Fruit fly (Drosophila melanogaster): Measurements from ENCODE around the gene CG14154.

The CG14154 gene

dm6 chr3L:10641589-10641988 lies at the start of gene CG14154:
Gene CG14154, plus strand, starts transcription at chr3L:10641889.
- no peak for TF ChIP-seq gl (tag; optimal IDR thresholded peaks at IDR 0.05)
- no peak for TF ChIP-seq fd96Ca (GFP tag; IDR thresholded peaks at IDR 0.05)
- TF ChIP-seq CG8301 (tag; optimal IDR thresholded peaks at IDR 0.05): no peak
- TF ChIP-seq CG13204 (GFP tag; optimal IDR thresholded peaks at IDR 0.05): no peak
- TF ChIP-seq CG8159 (tag; optimal IDR thresholded peaks at IDR 0.05): no peak

DNA sequence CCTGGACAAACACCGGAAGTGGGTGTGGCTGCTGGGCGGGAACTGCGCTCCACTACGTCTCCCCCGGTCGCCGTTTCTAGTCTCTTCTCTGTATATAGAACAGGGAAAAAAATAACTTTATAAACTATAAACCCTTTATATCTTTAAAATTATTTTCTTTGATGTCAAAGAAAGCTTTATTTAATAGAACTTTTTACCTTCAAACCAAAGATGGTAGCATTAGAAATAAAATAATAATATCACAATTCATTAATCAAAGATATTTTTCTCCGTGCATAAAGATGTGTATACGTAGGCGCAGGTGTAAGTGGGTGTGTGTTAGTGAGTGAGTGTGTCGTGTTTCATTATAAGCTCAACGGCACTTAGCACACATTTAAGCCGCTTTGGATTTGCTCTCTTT lies 42.2 kb upstream of the CG14154 start:
- TF ChIP-seq CG13204 (GFP tag; optimal IDR thresholded peaks at IDR 0.05) (no peak), CG14655 (GFP tag; optimal IDR thresholded peaks at IDR 0.05) (no peak), CG34367 (tag; optimal IDR thresholded peaks at IDR 0.05) (no peak), Snoo (tag; optimal IDR thresholded peaks at IDR 0.05) (no peak), CG17806 (tag; optimal IDR thresholded peaks at IDR 0.05) (no peak), EcR (GFP tag; optimal IDR thresholded peaks at IDR 0.05) (no peak), CG12605 (GFP tag; IDR thresholded peaks at IDR 0.05) (no peak), CG4496 (GFP tag; IDR thresholded peaks at IDR 0.05) (no peak), CG9948 (tag; optimal IDR thresholded peaks at IDR 0.05) (no peak)

DNA sequence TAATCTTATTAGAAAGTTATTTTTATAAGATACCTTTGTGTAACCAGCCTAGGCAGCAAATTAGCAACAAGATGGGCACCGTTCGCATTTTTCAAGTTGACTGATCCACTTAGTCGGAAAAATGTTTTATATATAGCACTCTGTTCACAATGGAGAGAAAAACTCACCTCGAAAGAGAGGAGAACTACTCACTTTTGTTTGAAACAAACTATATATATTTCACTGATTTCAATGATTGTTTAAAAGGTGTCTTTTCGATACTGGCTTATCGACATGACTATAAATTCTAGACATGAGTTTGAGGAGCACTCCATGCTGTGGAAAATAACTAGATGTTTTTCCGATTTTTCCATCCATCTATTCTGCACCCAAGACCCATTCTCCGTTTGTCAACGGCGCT lies 18.2 kb upstream of the CG14154 start, which contains the start of gene CG42521:
CG42521 (minus strand) TSS at position 101 of the 400 bp plus-strand sequence.
- no peak for TF ChIP-seq fd96Ca (GFP tag; IDR thresholded peaks at IDR 0.05)
- TF ChIP-seq Pif1B (GFP tag; optimal IDR thresholded peaks at IDR 0.05): no peak
- no peak for TF ChIP-seq CG13204 (GFP tag; optimal IDR thresholded peaks at IDR 0.05)
- no peak for TF ChIP-seq CG32121 (GFP tag; IDR thresholded peaks at IDR 0.05)
- TF ChIP-seq CG17806 (tag; optimal IDR thresholded peaks at IDR 0.05): no peak
- TF ChIP-seq CG4496 (GFP tag; IDR thresholded peaks at IDR 0.05): no peak
- no peak for TF ChIP-seq CG10348 (GFP tag; IDR thresholded peaks at IDR 0.05)
- TF ChIP-seq Pif1A (GFP tag; optimal IDR thresholded peaks at IDR 0.05): no peak
- no peak for TF ChIP-seq CG9948 (tag; optimal IDR thresholded peaks at IDR 0.05)
- TF ChIP-seq CG34367 (tag; optimal IDR thresholded peaks at IDR 0.05): no peak
- no peak for TF ChIP-seq Ets98B (GFP tag; IDR thresholded peaks at IDR 0.05)
- TF ChIP-seq rn (GFP tag; IDR thresholded peaks at IDR 0.05): no peak
- no peak for TF ChIP-seq CG12605 (GFP tag; IDR thresholded peaks at IDR 0.05)
- no peak for TF ChIP-seq CG14655 (GFP tag; optimal IDR thresholded peaks at IDR 0.05)
- TF ChIP-seq gl (tag; optimal IDR thresholded peaks at IDR 0.05): no peak
- no peak for TF ChIP-seq CG8301 (tag; optimal IDR thresholded peaks at IDR 0.05)

DNA sequence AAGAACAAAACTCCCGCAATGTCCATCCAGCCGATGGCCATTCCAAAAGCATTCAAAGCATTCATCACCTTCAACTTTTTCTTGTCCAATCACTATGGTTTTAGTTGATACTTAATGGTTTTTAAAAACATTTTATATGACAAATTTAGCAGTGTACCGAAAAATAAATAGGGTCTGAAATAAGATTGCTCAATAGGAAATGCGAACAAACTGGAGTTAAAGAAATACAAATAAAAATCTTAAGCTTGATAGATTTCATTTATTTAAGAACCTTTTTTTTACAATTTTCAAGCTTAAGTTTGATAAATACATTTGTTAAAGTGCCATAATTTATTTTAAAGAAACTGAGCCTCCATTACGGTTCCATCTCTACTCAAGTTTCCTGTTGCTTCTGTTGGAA lies 16.2 kb upstream of the CG14154 start, which contains the start of gene CG43127:
CG43127 (minus strand) TSS at position 101 of the 400 bp plus-strand sequence.
- no peak for TF ChIP-seq fd96Ca (GFP tag; IDR thresholded peaks at IDR 0.05)
- no peak for TF ChIP-seq CG10348 (GFP tag; IDR thresholded peaks at IDR 0.05)
- TF ChIP-seq CG12605 (GFP tag; IDR thresholded peaks at IDR 0.05): no peak
- TF ChIP-seq rn (GFP tag; IDR thresholded peaks at IDR 0.05): no peak
- TF ChIP-seq CG17806 (tag; optimal IDR thresholded peaks at IDR 0.05): no peak
- TF ChIP-seq EcR (GFP tag; optimal IDR thresholded peaks at IDR 0.05): no peak
- no peak for TF ChIP-seq Pif1B (GFP tag; optimal IDR thresholded peaks at IDR 0.05)
- TF ChIP-seq CG9948 (tag; optimal IDR thresholded peaks at IDR 0.05): no peak
- no peak for TF ChIP-seq Ets98B (GFP tag; IDR thresholded peaks at IDR 0.05)

DNA sequence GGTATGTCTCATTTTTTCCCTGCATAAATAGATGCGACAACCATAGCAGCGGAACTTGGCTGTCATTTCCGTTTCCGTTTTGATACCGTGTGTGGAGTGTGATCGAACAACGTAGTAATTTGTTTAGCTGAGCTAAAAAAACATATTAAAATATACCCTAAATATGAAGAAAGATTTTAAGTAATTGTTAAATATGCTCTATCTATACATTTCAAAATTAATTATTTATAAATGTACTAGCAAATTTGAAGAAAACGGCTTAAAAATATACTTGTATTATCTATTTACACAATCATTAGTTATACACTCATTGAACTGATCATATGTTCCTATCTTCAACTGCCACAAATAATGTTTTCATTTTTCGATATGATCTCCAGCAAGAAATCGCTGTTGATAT lies 15.5 kb upstream of the CG14154 start, which contains the start of gene CG34238:
CG34238 (plus strand) TSS at position 301 of the 400 bp plus-strand sequence.
- TF ChIP-seq CG32121 (GFP tag; IDR thresholded peaks at IDR 0.05) (no peak), Ets98B (GFP tag; IDR thresholded peaks at IDR 0.05) (no peak), rn (GFP tag; IDR thresholded peaks at IDR 0.05) (no peak), CG13204 (GFP tag; optimal IDR thresholded peaks at IDR 0.05) (no peak), CG12605 (GFP tag; IDR thresholded peaks at IDR 0.05) (no peak), fd96Ca (GFP tag; IDR thresholded peaks at IDR 0.05) (no peak), Pif1B (GFP tag; optimal IDR thresholded peaks at IDR 0.05) (no peak)

dm6 chr3L:10628384-10628783 lies 13.3 kb upstream of the CG14154 start, which contains the start of gene CG14151:
Gene CG14151, minus strand, starts transcription at chr3L:10628484.
- TF ChIP-seq Snoo (tag; optimal IDR thresholded peaks at IDR 0.05) (no peak), CG13204 (GFP tag; optimal IDR thresholded peaks at IDR 0.05) (no peak), Ets98B (GFP tag; IDR thresholded peaks at IDR 0.05) (no peak), CG17806 (tag; optimal IDR thresholded peaks at IDR 0.05) (no peak), Pif1B (GFP tag; optimal IDR thresholded peaks at IDR 0.05) (no peak), CG10348 (GFP tag; IDR thresholded peaks at IDR 0.05) (no peak), Pif1A (GFP tag; optimal IDR thresholded peaks at IDR 0.05) (no peak), CG8159 (tag; optimal IDR thresholded peaks at IDR 0.05) (no peak), gl (tag; optimal IDR thresholded peaks at IDR 0.05) (no peak), D1 (tag; optimal IDR thresholded peaks at IDR 0.05) (no peak), rn (GFP tag; IDR thresholded peaks at IDR 0.05) (no peak), CG4496 (GFP tag; IDR thresholded peaks at IDR 0.05) (no peak), fd96Ca (GFP tag; IDR thresholded peaks at IDR 0.05) (no peak)

dm6 chr3L:10629969-10630368 lies 11.7 kb upstream of the CG14154 start, which contains the start of gene CG42536:
Gene CG42536, minus strand, starts transcription at chr3L:10630069.
- no peak for TF ChIP-seq rn (GFP tag; IDR thresholded peaks at IDR 0.05)

dm6 chr3L:10630885-10631359 lies 10.8 kb upstream of the CG14154 start, which contains the start of the genes CG42535, CG34001 and hay:
Gene CG42535, minus strand, starts transcription at chr3L:10630935.
Gene CG34001, plus strand, starts transcription at chr3L:10631079.
Gene hay, plus strand, starts transcription at chr3L:10631079.
- no peak for TF ChIP-seq fd96Ca (GFP tag; IDR thresholded peaks at IDR 0.05)
- peak; percentile 34 for TF ChIP-seq D1 (tag; optimal IDR thresholded peaks at IDR 0.05)
- TF ChIP-seq Pif1B (GFP tag; optimal IDR thresholded peaks at IDR 0.05): no peak
- TF ChIP-seq CG9948 (tag; optimal IDR thresholded peaks at IDR 0.05): no peak
- TF ChIP-seq Pif1A (GFP tag; optimal IDR thresholded peaks at IDR 0.05): no peak
- no peak for TF ChIP-seq rn (GFP tag; IDR thresholded peaks at IDR 0.05)
- TF ChIP-seq CG8301 (tag; optimal IDR thresholded peaks at IDR 0.05): no peak

Measured in whole organism, pupa.